Fruit fly (Drosophila melanogaster) whole organism, embryonic: ENCODE data around the gene g.

Source experiments
- B-H2 ChIP-seq: fragments of 200-800 bp; sonication (Bioruptor generic); optimal IDR thresholded peaks from 2 replicates; lab custom pipeline; 2018; ENCODE audit warnings: missing biosample characterization, mild to moderate bottlenecking, missing genetic modification characterization
- CG10462 ChIP-seq: fragments of 200-800 bp; sonication (Bioruptor generic); optimal IDR thresholded peaks from 2 replicates; lab custom pipeline; 2016; ENCODE audit warnings: missing biosample characterization, missing genetic modification characterization
- CG11085 ChIP-seq: fragments of 200-800 bp; sonication (Bioruptor generic); IDR thresholded peaks from 2 replicates; pipeline ENCODE4 v1.3.6; 2022; ENCODE audit warnings: missing biosample characterization, missing genetic modification characterization
- CG11695 ChIP-seq: fragments of 200-800 bp; sonication (Bioruptor generic); IDR thresholded peaks from 3 replicates; pipeline ENCODE4 v1.3.6; 2022; ENCODE audit warnings: missing biosample characterization, missing genetic modification characterization
- CG12071 ChIP-seq: fragments of 200-800 bp; sonication (Bioruptor generic); optimal IDR thresholded peaks from 3 replicates; lab custom pipeline; 2018; ENCODE audit warnings: missing biosample characterization, mild to moderate bottlenecking, missing genetic modification characterization
- CG1603 ChIP-seq: fragments of 200-800 bp; sonication (Bioruptor generic); optimal IDR thresholded peaks from 2 replicates; lab custom pipeline; 2019; ENCODE audit warnings: missing biosample characterization, mild to moderate bottlenecking, missing genetic modification characterization, moderate library complexity
- CG16813 ChIP-seq: fragments of 200-800 bp; sonication (Bioruptor generic); IDR thresholded peaks from 3 replicates; pipeline ENCODE4 v1.3.6; 2022; ENCODE audit warnings: missing biosample characterization, missing genetic modification characterization; ENCODE audit not compliant: partially characterized antibody
- CG17568 ChIP-seq: fragments of 200-800 bp; sonication (Bioruptor generic); optimal IDR thresholded peaks from 2 replicates; lab custom pipeline; 2018; ENCODE audit warnings: missing biosample characterization, mild to moderate bottlenecking, missing genetic modification characterization, moderate library complexity
- CG1832 ChIP-seq: fragments of 200-800 bp; sonication (Bioruptor generic); optimal IDR thresholded peaks from 2 replicates; lab custom pipeline; 2017; ENCODE audit warnings: missing biosample characterization, mild to moderate bottlenecking, missing genetic modification characterization, inconsistent platforms
- CG2199 ChIP-seq: fragments of 200-800 bp; sonication (Bioruptor generic); IDR thresholded peaks from 3 replicates; pipeline ENCODE4 v1.3.6; 2022; ENCODE audit warnings: missing biosample characterization, missing genetic modification characterization
- CG31224 ChIP-seq: fragments of 200-800 bp; sonication (Bioruptor generic); IDR thresholded peaks from 2 replicates; pipeline ENCODE4 v1.3.6; 2022; ENCODE audit warnings: missing biosample characterization, missing genetic modification characterization
- CG4617 ChIP-seq: fragments of 200-800 bp; sonication (Bioruptor generic); optimal IDR thresholded peaks from 3 replicates; lab custom pipeline; 2016; ENCODE audit warnings: missing biosample characterization, missing genetic modification characterization, borderline replicate concordance
- CG4730 ChIP-seq: fragments of 200-800 bp; sonication (Bioruptor generic); IDR thresholded peaks from 2 replicates; pipeline ENCODE4 v1.3.6; 2022; ENCODE audit warnings: missing biosample characterization, missing genetic modification characterization
- CG6791 ChIP-seq: fragments of 200-800 bp; sonication (Bioruptor generic); IDR thresholded peaks from 3 replicates; pipeline ENCODE4 v1.3.6; 2022; ENCODE audit warnings: missing biosample characterization, missing genetic modification characterization; ENCODE audit not compliant: partially characterized antibody
- CG8089 ChIP-seq: fragments of 200-800 bp; sonication (Bioruptor generic); optimal IDR thresholded peaks from 3 replicates; lab custom pipeline; 2016; ENCODE audit warnings: missing biosample characterization, missing genetic modification characterization
- CG8290 ChIP-seq, 3 experiments: fragments of 200-800 bp; sonication (Bioruptor generic); optimal IDR thresholded peaks; 2 replicates each; lab custom pipeline; 2016 to 2019; ENCODE audit warnings: missing biosample characterization in 3 of 3, missing genetic modification characterization in 3 of 3, mild to moderate bottlenecking in 2 of 3, moderate library complexity in 1 of 3
- CG8388 ChIP-seq: fragments of 200-800 bp; sonication (Bioruptor generic); optimal IDR thresholded peaks from 2 replicates; lab custom pipeline; 2019; ENCODE audit warnings: missing biosample characterization, mild to moderate bottlenecking, missing genetic modification characterization, moderate library complexity
- Camta ChIP-seq: fragments of 200-800 bp; sonication (Bioruptor generic); optimal IDR thresholded peaks from 2 replicates; lab custom pipeline; 2016; ENCODE audit warnings: missing biosample characterization, missing genetic modification characterization
- Chrac-16 ChIP-seq: fragments of 200-800 bp; sonication (Bioruptor generic); optimal IDR thresholded peaks from 3 replicates; lab custom pipeline; 2016; ENCODE audit warnings: missing biosample characterization, missing genetic modification characterization
- Dip2 ChIP-seq: fragments of 200-800 bp; sonication (Bioruptor generic); IDR thresholded peaks from 2 replicates; pipeline ENCODE4 v1.3.6; 2022; ENCODE audit warnings: missing biosample characterization, missing genetic modification characterization
- HLHmδ ChIP-seq: fragments of 200-800 bp; sonication (Bioruptor generic); optimal IDR thresholded peaks from 2 replicates; lab custom pipeline; 2018; ENCODE audit warnings: missing biosample characterization, mild to moderate bottlenecking, missing genetic modification characterization, moderate library complexity
- Hmx ChIP-seq: fragments of 200-800 bp; sonication (Bioruptor generic); optimal IDR thresholded peaks from 2 replicates; lab custom pipeline; 2016; ENCODE audit warnings: missing biosample characterization, missing genetic modification characterization
- Hsf ChIP-seq: fragments of 200-800 bp; sonication (Bioruptor generic); optimal IDR thresholded peaks from 3 replicates; lab custom pipeline; 2016; ENCODE audit warnings: missing biosample characterization, missing genetic modification characterization
- Meics ChIP-seq: fragments of 200-800 bp; sonication (Bioruptor generic); optimal IDR thresholded peaks from 2 replicates; lab custom pipeline; 2017; ENCODE audit warnings: missing biosample characterization, mild to moderate bottlenecking, missing genetic modification characterization
- NFAT ChIP-seq: fragments of 200-800 bp; sonication (Bioruptor generic); IDR thresholded peaks from 2 replicates; pipeline ENCODE4 v1.3.6; 2022; ENCODE audit warnings: missing biosample characterization, missing genetic modification characterization
- NK7.1 ChIP-seq: fragments of 200-800 bp; sonication (Bioruptor generic); optimal IDR thresholded peaks from 3 replicates; lab custom pipeline; 2016; ENCODE audit warnings: missing biosample characterization, missing genetic modification characterization
- Nf-YB ChIP-seq: fragments of 200-800 bp; sonication (Bioruptor generic); optimal IDR thresholded peaks from 3 replicates; lab custom pipeline; 2019; ENCODE audit warnings: missing biosample characterization, mild to moderate bottlenecking, missing genetic modification characterization, moderate library complexity
- PHDP ChIP-seq: fragments of 200-800 bp; sonication (Bioruptor generic); optimal IDR thresholded peaks from 3 replicates; lab custom pipeline; 2018; ENCODE audit warnings: missing biosample characterization, mild to moderate bottlenecking, missing genetic modification characterization, moderate library complexity
- Ptx1 ChIP-seq: fragments of 200-800 bp; sonication (Bioruptor generic); IDR thresholded peaks from 2 replicates; pipeline ENCODE4 v1.3.6; 2022; ENCODE audit warnings: missing biosample characterization, missing genetic modification characterization
- Spps ChIP-seq: fragments of 200-800 bp; sonication (Bioruptor generic); optimal IDR thresholded peaks from 2 replicates; lab custom pipeline; 2018; ENCODE audit warnings: missing biosample characterization, mild to moderate bottlenecking, missing genetic modification characterization
- Sry-δ ChIP-seq: fragments of 200-800 bp; sonication (Bioruptor generic); optimal IDR thresholded peaks from 2 replicates; lab custom pipeline; 2016; ENCODE audit warnings: missing biosample characterization, missing genetic modification characterization
- al ChIP-seq: fragments of 200-800 bp; sonication (Bioruptor generic); IDR thresholded peaks from 2 replicates; pipeline ENCODE4 v1.3.6; 2022; ENCODE audit warnings: missing biosample characterization, missing genetic modification characterization
- aop ChIP-seq: fragments of 200-800 bp; sonication (Bioruptor generic); IDR thresholded peaks from 2 replicates; pipeline ENCODE4 v1.3.6; 2022; ENCODE audit warnings: missing biosample characterization, missing genetic modification characterization
- crc ChIP-seq: fragments of 200-800 bp; sonication (Bioruptor generic); optimal IDR thresholded peaks from 2 replicates; lab custom pipeline; 2016; ENCODE audit warnings: missing biosample characterization, missing genetic modification characterization
- danr ChIP-seq: fragments of 200-800 bp; sonication (Bioruptor generic); IDR thresholded peaks from 2 replicates; pipeline ENCODE4 v1.3.6; 2022; ENCODE audit warnings: missing biosample characterization, missing genetic modification characterization
- dati ChIP-seq: fragments of 200-800 bp; sonication (Bioruptor generic); IDR thresholded peaks from 2 replicates; pipeline ENCODE4 v1.3.6; 2022; ENCODE audit warnings: missing biosample characterization, missing genetic modification characterization
- hbn ChIP-seq: fragments of 200-800 bp; sonication (Bioruptor generic); IDR thresholded peaks from 2 replicates; pipeline ENCODE4 v1.3.6; 2022; ENCODE audit warnings: missing biosample characterization, missing genetic modification characterization; ENCODE audit not compliant: partially characterized antibody
- jumu ChIP-seq: fragments of 200-800 bp; sonication (Bioruptor generic); optimal IDR thresholded peaks from 3 replicates; lab custom pipeline; 2016; ENCODE audit warnings: missing biosample characterization, missing genetic modification characterization
- maf-S ChIP-seq: fragments of 200-800 bp; sonication (Bioruptor generic); optimal IDR thresholded peaks from 2 replicates; lab custom pipeline; 2016; ENCODE audit warnings: missing biosample characterization, missing genetic modification characterization
- mam ChIP-seq: fragments of 200-800 bp; sonication (Bioruptor generic); optimal IDR thresholded peaks from 3 replicates; lab custom pipeline; 2016; ENCODE audit warnings: missing biosample characterization, missing genetic modification characterization
- mld ChIP-seq: fragments of 200-800 bp; sonication (Bioruptor generic); IDR thresholded peaks from 3 replicates; pipeline ENCODE4 v1.3.6; 2022; ENCODE audit warnings: missing biosample characterization, missing genetic modification characterization; ENCODE audit not compliant: partially characterized antibody
- odd ChIP-seq: fragments of 200-800 bp; sonication (Bioruptor generic); optimal IDR thresholded peaks from 2 replicates; lab custom pipeline; 2017; ENCODE audit warnings: missing biosample characterization, mild to moderate bottlenecking, missing genetic modification characterization
- pb ChIP-seq: fragments of 200-800 bp; sonication (Bioruptor generic); optimal IDR thresholded peaks from 3 replicates; lab custom pipeline; 2016; ENCODE audit warnings: missing biosample characterization, missing genetic modification characterization
- pfk ChIP-seq: fragments of 200-800 bp; sonication (Bioruptor generic); optimal IDR thresholded peaks from 2 replicates; lab custom pipeline; 2018; ENCODE audit warnings: missing biosample characterization, mild to moderate bottlenecking, missing genetic modification characterization, moderate library complexity
- pita ChIP-seq: fragments of 200-800 bp; sonication (Bioruptor generic); optimal IDR thresholded peaks from 2 replicates; lab custom pipeline; 2017; ENCODE audit warnings: missing biosample characterization, mild to moderate bottlenecking, missing genetic modification characterization
- rib ChIP-seq: fragments of 200-800 bp; sonication (Bioruptor generic); IDR thresholded peaks from 2 replicates; pipeline ENCODE4 v1.3.6; 2022; ENCODE audit warnings: missing biosample characterization, missing genetic modification characterization
- sens ChIP-seq: fragments of 200-800 bp; sonication (Bioruptor generic); peaks from one replicate; lab custom pipeline; 2016; ENCODE audit warnings: missing biosample characterization, missing genetic modification characterization
- stwl ChIP-seq: fragments of 200-800 bp; sonication (Bioruptor generic); optimal IDR thresholded peaks from 3 replicates; lab custom pipeline; 2018; ENCODE audit warnings: missing biosample characterization, mild to moderate bottlenecking, missing genetic modification characterization, moderate library complexity
- sug ChIP-seq: fragments of 200-800 bp; optimal IDR thresholded peaks from 2 replicates; lab custom pipeline; 2019; ENCODE audit warnings: missing biosample characterization, mild to moderate bottlenecking, missing genetic modification characterization, moderate library complexity
- zfh1 ChIP-seq: fragments of 200-800 bp; sonication (Bioruptor generic); IDR thresholded peaks from 3 replicates; pipeline ENCODE4 v1.3.6; 2022; ENCODE audit warnings: missing biosample characterization, missing genetic modification characterization

The g gene

DNA sequence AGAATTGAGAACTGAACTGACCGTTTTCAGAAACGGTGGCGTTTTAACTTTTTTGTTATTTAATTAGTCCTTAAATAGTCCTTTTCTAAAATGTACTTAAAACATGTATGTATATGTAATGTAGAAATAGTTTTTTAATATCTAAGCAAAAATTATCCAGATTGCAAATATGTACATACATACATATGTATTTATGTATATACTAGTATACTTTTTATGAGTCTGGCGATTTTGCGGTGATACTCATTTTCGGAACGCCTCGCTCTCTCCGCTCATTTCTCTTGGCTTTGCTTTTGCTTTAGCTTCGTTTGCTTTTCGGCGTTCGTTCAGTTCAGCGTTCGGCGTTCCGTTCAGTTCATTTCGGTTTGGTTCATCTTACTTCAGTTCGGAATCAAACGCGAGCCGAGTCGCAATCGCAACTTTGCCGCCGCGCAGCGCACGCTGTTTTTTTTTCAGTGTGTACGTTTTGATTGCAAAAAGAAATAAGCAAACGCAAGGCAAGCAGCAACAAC is 26.4 kb upstream of the g start, which contains the start of gene rdgB (continued):
- peak; percentile 10 for TF ChIP-seq CG17568 (GFP tag; lab: Kevin White, UChicago)
- peak; percentile 66 for TF ChIP-seq rib (GFP tag; lab: Robert Waterston, UW)
- TF ChIP-seq stwl: no peak
- no peak for TF ChIP-seq Dip2 (GFP tag; lab: Robert Waterston, UW)
- TF ChIP-seq danr (GFP tag; lab: Robert Waterston, UW): peak; percentile 36; the same call in 1 of the 2 replicates
- TF ChIP-seq al (GFP tag; lab: Robert Waterston, UW): peak; percentile 64
- TF ChIP-seq odd (GFP tag; lab: Kevin White, UChicago): peak; percentile 72
- TF ChIP-seq Meics (GFP tag; lab: Kevin White, UChicago): peak; percentile 87
- peak; percentile 64; the same call in 2 of the 3 replicates for TF ChIP-seq zfh1 (GFP tag; lab: Robert Waterston, UW)
- TF ChIP-seq CG10462 (GFP tag; lab: Kevin White, UChicago): peak; percentile 21
- peak; percentile 67 for TF ChIP-seq CG8388 (GFP tag; lab: Kevin White, UChicago)
- peak; percentile 44 for TF ChIP-seq Hmx (GFP tag; lab: Kevin White, UChicago)
- TF ChIP-seq CG16813 (GFP tag; lab: Robert Waterston, UW): no peak
- no peak for TF ChIP-seq NK7.1
- no peak for TF ChIP-seq mld
- 0 out of 2 replicates have a peak, but pooled peaks have one; percentile 8 for TF ChIP-seq CG4730
- peak; percentile 62 for TF ChIP-seq Chrac-16 (GFP tag; lab: Kevin White, UChicago)
- peak; percentile 73 for TF ChIP-seq Ptx1 (GFP tag; lab: Robert Waterston, UW)
- peak; percentile 78 for TF ChIP-seq PHDP (tag; lab: Kevin White, UChicago)
- no peak for TF ChIP-seq CG6791 (GFP tag; lab: Robert Waterston, UW)
- peak; percentile 78 for TF ChIP-seq B-H2
- peak; percentile 85 for TF ChIP-seq sug (tag; lab: Kevin White, UChicago)
- no peak for TF ChIP-seq crc (GFP tag; lab: Kevin White, UChicago)
- TF ChIP-seq CG11085 (GFP tag; lab: Robert Waterston, UW): peak; percentile 70
- peak; percentile 44; the same call in 1 of the 2 replicates for TF ChIP-seq CG31224 (GFP tag; lab: Robert Waterston, UW)
- no peak for TF ChIP-seq Spps
- TF ChIP-seq sens (GFP tag; lab: Kevin White, UChicago): peak; percentile 65
- peak; percentile 31 for TF ChIP-seq CG1603
- no peak for TF ChIP-seq Sry-δ (GFP tag; lab: Kevin White, UChicago)
- TF ChIP-seq pita (GFP tag; lab: Kevin White, UChicago): no peak
- TF ChIP-seq CG12071 (GFP tag; lab: Kevin White, UChicago): peak; percentile 23
- TF ChIP-seq CG8290 (GFP tag; optimal IDR thresholded peaks at IDR 0.05; lab: Kevin White, UChicago): peak; percentile 28
- TF ChIP-seq CG8290 (tag; optimal IDR thresholded peaks at IDR 0.05; lab: Kevin White, UChicago): peak; percentile 2 to 82
- TF ChIP-seq Camta (GFP tag; lab: Kevin White, UChicago): no peak
- TF ChIP-seq aop (GFP tag; lab: Robert Waterston, UW): no peak
- peak; percentile 67; the same call in 1 of the 3 replicates for TF ChIP-seq CG2199 (GFP tag; lab: Robert Waterston, UW)
- peak; percentile 77 for TF ChIP-seq pfk
- peak; percentile 72 for TF ChIP-seq Hsf (GFP tag; lab: Kevin White, UChicago)
- no peak for TF ChIP-seq hbn (GFP tag; lab: Robert Waterston, UW)
- 0 out of 2 replicates have a peak, but pooled peaks have one; percentile 2 for TF ChIP-seq dati
- 0 out of 2 replicates have a peak, but pooled peaks have one; percentile 42 for TF ChIP-seq NFAT (GFP tag; lab: Robert Waterston, UW)
- TF ChIP-seq CG4617 (GFP tag; lab: Kevin White, UChicago): no peak
- peak; percentile 56 for TF ChIP-seq Nf-YB
- TF ChIP-seq CG11695 (GFP tag; lab: Robert Waterston, UW): peak; percentile 30; the same call in 1 of the 3 replicates
- TF ChIP-seq CG8089 (GFP tag; lab: Kevin White, UChicago): no peak
- TF ChIP-seq mam (GFP tag; lab: Kevin White, UChicago): peak; percentile 40
- TF ChIP-seq HLHmδ (GFP tag; lab: Kevin White, UChicago): no peak
- no peak for TF ChIP-seq jumu (GFP tag; lab: Kevin White, UChicago)
- TF ChIP-seq CG1832 (GFP tag; lab: Kevin White, UChicago): no peak
- no peak for TF ChIP-seq pb (GFP tag; lab: Kevin White, UChicago)
- TF ChIP-seq maf-S (GFP tag; lab: Kevin White, UChicago): no peak
